Fruit fly (Drosophila melanogaster): ENCODE measurements around the gene CG32264.

Gene CG32264

dm6 chr3L:3798488-3798887, 7.8 kb downstream of the CG32264 start (continued):
- peak; percentile 18 for TF ChIP-seq CG2678 (tag; optimal IDR thresholded peaks at IDR 0.05)
- TF ChIP-seq pan (optimal IDR thresholded peaks at IDR 0.05), result no peak
- peak in 1 of 2 experiments; percentile 28 for TF ChIP-seq pan (GFP tag; optimal IDR thresholded peaks at IDR 0.05 in 1 of 2, IDR thresholded peaks at IDR 0.05 in 1 of 2)
- TF ChIP-seq toy (GFP tag; IDR thresholded peaks at IDR 0.05), result no peak
- peak; percentile 20 for TF ChIP-seq CG13424 (tag; optimal IDR thresholded peaks at IDR 0.05)
- peak; percentile 7 for TF ChIP-seq Hr3 (GFP tag; optimal IDR thresholded peaks at IDR 0.05)
- TF ChIP-seq ems (GFP tag; optimal IDR thresholded peaks at IDR 0.05), result no peak
- TF ChIP-seq CG14860 (GFP tag; IDR thresholded peaks at IDR 0.05; ENCODE audit: partially characterized antibody), result no peak
- peak; percentile 11 for TF ChIP-seq grau (tag; optimal IDR thresholded peaks at IDR 0.05)
- TF ChIP-seq hkb (optimal IDR thresholded peaks at IDR 0.05), result no peak
- TF ChIP-seq hkb (GFP tag; IDR thresholded peaks at IDR 0.05), result 0 out of 2 replicates have a peak, but pooled peaks have one; percentile 19
- 0 out of 2 replicates have a peak, but pooled peaks have one; percentile 9 for TF ChIP-seq CG31441 (GFP tag; IDR thresholded peaks at IDR 0.05)
- TF ChIP-seq Xbp1 (GFP tag; optimal IDR thresholded peaks at IDR 0.05), result peak; percentile 4

dm6 chr3L:3797681-3798080, 8.6 kb downstream of the CG32264 start:
- TF ChIP-seq Hr39 (optimal IDR thresholded peaks at IDR 0.05) (no peak), CG17186 (GFP tag; optimal IDR thresholded peaks at IDR 0.05) (no peak), CG3726 (GFP tag; IDR thresholded peaks at IDR 0.05) (no peak), CG9609 (GFP tag; optimal IDR thresholded peaks at IDR 0.05) (no peak), ewg (GFP tag; optimal IDR thresholded peaks at IDR 0.05) (peak; percentile 2), CG11504 (tag; optimal IDR thresholded peaks at IDR 0.05) (peak; percentile 11), bcd (GFP tag; optimal IDR thresholded peaks at IDR 0.05) (no peak), tio (GFP tag; optimal IDR thresholded peaks at IDR 0.05) (no peak), jigr1 (GFP tag; IDR thresholded peaks at IDR 0.05) (no peak), CG8290 (GFP tag; optimal IDR thresholded peaks at IDR 0.05) (no peak), CG8290 (tag; optimal IDR thresholded peaks at IDR 0.05) (peak in 1 of 2 experiments; percentile 59), lab (GFP tag; optimal IDR thresholded peaks at IDR 0.05) (peak; percentile 4), HHEX (GFP tag; optimal IDR thresholded peaks at IDR 0.05) (no peak), CG43689 (GFP tag; IDR thresholded peaks at IDR 0.05) (no peak), seq (GFP tag; IDR thresholded peaks at IDR 0.05) (0 out of 2 replicates have a peak, but pooled peaks have one; percentile 25), ci (GFP tag; IDR thresholded peaks at IDR 0.05) (0 out of 3 replicates have a peak, but pooled peaks have one; percentile 40), dpn (GFP tag; optimal IDR thresholded peaks at IDR 0.05) (peak in 1 of 2 experiments; percentile 10), Dip3 (GFP tag; optimal IDR thresholded peaks at IDR 0.05) (no peak), CG42726 (GFP tag; IDR thresholded peaks at IDR 0.05; ENCODE audit: partially characterized antibody) (no peak), dan (GFP tag; IDR thresholded peaks at IDR 0.05) (no peak), ERR (GFP tag; optimal IDR thresholded peaks at IDR 0.05) (no peak), dmrt11E (tag; optimal IDR thresholded peaks at IDR 0.05) (no peak), CG12769 (tag; optimal IDR thresholded peaks at IDR 0.05) (peak; percentile 18), CG10462 (GFP tag; optimal IDR thresholded peaks at IDR 0.05) (no peak), CG2120 (GFP tag; optimal IDR thresholded peaks at IDR 0.05) (peak; percentile 26), CG14710 (tag; optimal IDR thresholded peaks at IDR 0.05) (no peak), p53 (GFP tag; optimal IDR thresholded peaks at IDR 0.05) (no peak), CG1603 (tag; optimal IDR thresholded peaks at IDR 0.05) (peak; percentile 28), cato (GFP tag; optimal IDR thresholded peaks at IDR 0.05; ENCODE audit: borderline replicate concordance) (no peak), Med (GFP tag) (peak; percentile 65), CG2678 (tag; optimal IDR thresholded peaks at IDR 0.05) (peak; percentile 15), CG7786 (GFP tag; optimal IDR thresholded peaks at IDR 0.05) (no peak), Rfx (GFP tag; IDR thresholded peaks at IDR 0.05) (0 out of 2 replicates have a peak, but pooled peaks have one; percentile 12), ssp (GFP tag; IDR thresholded peaks at IDR 0.05) (0 out of 2 replicates have a peak, but pooled peaks have one; percentile 4), CG18476 (GFP tag; optimal IDR thresholded peaks at IDR 0.05) (no peak), ash1 (GFP tag; optimal IDR thresholded peaks at IDR 0.05) (no peak), CG13624 (GFP tag; optimal IDR thresholded peaks at IDR 0.05) (no peak), hkb (optimal IDR thresholded peaks at IDR 0.05) (no peak), hkb (GFP tag; IDR thresholded peaks at IDR 0.05) (0 out of 2 replicates have a peak, but pooled peaks have one; percentile 26), Sox102F (GFP tag; optimal IDR thresholded peaks at IDR 0.05) (peak; percentile 37), CG31441 (GFP tag; IDR thresholded peaks at IDR 0.05) (no peak)
